Worm (Caenorhabditis elegans) whole organism, midembryonic: ENCODE data around the gene F35A5.8.

Experiments used
- cog-1 ChIP-seq: sonication (generic microtip); optimal IDR thresholded peaks from 2 replicates; lab custom pipeline; 2016; ENCODE audit warnings: missing genetic modification characterization, missing compliant biosample characterization
- flt-1 ChIP-seq: fragments of 200-800 bp; sonication (Bioruptor generic); IDR thresholded peaks from 2 replicates; pipeline ENCODE4 v1.3.6; 2022; ENCODE audit warnings: missing genetic modification characterization, missing compliant biosample characterization
- klf-2 ChIP-seq: fragments of 200-800 bp; sonication (Bioruptor generic); conservative IDR thresholded peaks from 2 replicates; pipeline ENCODE4 v1.3.6; 2022; ENCODE audit warnings: missing genetic modification reagents, missing genetic modification characterization, missing compliant biosample characterization
- ref-1 ChIP-seq: fragments of 200-800 bp; sonication (Bioruptor generic); conservative IDR thresholded peaks from 2 replicates; pipeline ENCODE4 v1.3.6; 2022; ENCODE audit warnings: missing genetic modification reagents, missing genetic modification characterization, missing compliant biosample characterization
- tab-1 ChIP-seq: fragments of 200-800 bp; sonication (Bioruptor generic); IDR thresholded peaks from 2 replicates; pipeline ENCODE4 v1.3.6; 2022; ENCODE audit warnings: missing genetic modification characterization, missing compliant biosample characterization
- ztf-23 ChIP-seq: fragments of 200-800 bp; sonication (Bioruptor generic); IDR thresholded peaks from 2 replicates; pipeline ENCODE4 v1.3.6; 2022; ENCODE audit warnings: missing genetic modification reagents, missing genetic modification characterization, missing compliant biosample characterization
- ztf-29 ChIP-seq: fragments of 200-800 bp; sonication (Bioruptor generic); IDR thresholded peaks from 2 replicates; pipeline ENCODE4 v1.3.6; 2022; ENCODE audit warnings: missing genetic modification reagents, missing genetic modification characterization, missing compliant biosample characterization

DNA sequence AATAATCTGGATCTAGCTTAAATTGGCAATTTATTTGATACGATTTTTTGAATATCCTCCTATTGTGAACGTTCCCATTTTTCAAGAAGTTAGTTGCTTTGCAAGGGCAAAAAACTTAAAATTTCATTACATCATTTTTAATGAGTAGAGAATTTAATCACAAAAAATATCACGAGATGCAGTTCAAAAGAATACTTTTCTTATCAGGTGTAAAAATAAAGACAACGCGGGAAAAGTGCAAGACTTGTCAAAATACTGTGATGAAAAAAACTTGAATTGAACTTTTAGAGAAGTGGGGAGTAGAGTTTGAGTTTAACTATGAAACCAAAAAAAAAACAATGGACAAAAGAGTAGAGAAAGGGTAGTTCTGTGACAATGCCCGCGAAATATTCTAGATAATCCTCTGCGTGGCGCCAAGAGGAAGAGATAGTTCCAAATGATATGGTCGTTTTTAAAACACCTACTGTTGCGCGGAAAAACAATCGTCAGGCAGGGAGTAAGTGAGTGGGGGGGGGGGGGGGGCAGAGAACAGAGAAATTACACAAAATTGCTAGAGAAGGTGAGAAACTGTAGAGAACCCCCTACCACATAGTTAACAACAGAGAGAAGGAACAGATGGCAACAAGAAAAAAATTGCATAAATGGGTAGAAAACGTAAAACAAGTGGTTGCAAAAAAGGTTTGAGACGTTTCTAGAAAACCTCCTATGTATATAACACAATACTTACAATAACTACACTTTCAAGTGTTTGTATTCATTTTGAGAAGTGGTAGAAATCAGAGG, 21.8 kb upstream of the F35A5.8 start:
- no peak for TF ChIP-seq flt-1
- no peak for TF ChIP-seq ztf-29 (GFP tag; lab: Robert Waterston, UW)
- no peak for TF ChIP-seq cog-1 (tag; lab: Kevin White, UChicago)
- no peak for TF ChIP-seq ztf-23 (GFP tag; lab: Robert Waterston, UW)
- TF ChIP-seq tab-1 (GFP tag; lab: Robert Waterston, UW), result no peak
- TF ChIP-seq ref-1 (GFP tag; lab: Robert Waterston, UW), result no peak
- no peak for TF ChIP-seq klf-2 (GFP tag; lab: Robert Waterston, UW)
